Worm (Caenorhabditis elegans): Measurements from ENCODE around the gene T07E3.3.

Gene T07E3.3

DNA sequence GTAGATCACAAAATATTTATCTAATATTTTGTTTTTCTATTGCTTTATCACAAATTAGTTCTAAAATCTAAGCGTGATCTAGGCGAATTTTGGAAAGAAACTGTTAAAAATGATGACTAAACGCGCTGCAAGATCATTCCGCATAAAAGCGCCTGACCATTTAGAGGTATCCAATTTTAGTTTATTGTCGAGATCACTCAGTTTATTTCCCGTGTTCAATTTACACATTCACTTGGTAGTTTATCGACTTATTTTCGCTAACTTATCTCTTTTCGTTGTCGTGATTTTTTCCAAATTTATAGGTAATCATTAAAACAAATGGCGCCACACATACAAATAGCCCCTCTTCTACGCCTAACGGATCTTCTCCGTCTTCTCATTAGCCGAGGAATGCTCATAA is 2.7 kb downstream of the T07E3.3 start, which contains the start of gene T07E3.2:
Gene T07E3.2, plus strand, starts transcription at position 301 of the 400 bp plus-strand sequence.
- TF ChIP-seq C17E4.6 (GFP tag; IDR thresholded peaks at IDR 0.05) (no peak), egl-18 (GFP tag; IDR thresholded peaks at IDR 0.05) (no peak), mel-28 (tag; optimal IDR thresholded peaks at IDR 0.05; ENCODE audit: borderline replicate concordance) (no peak), somi-1 (GFP tag; optimal IDR thresholded peaks at IDR 0.05) (no peak), snpc-1.3 (tag; optimal IDR thresholded peaks at IDR 0.05; ENCODE audit: insufficient read depth) (no peak), mxl-1 (tag; optimal IDR thresholded peaks at IDR 0.05) (no peak), tbp1 (GFP tag; optimal IDR thresholded peaks at IDR 0.05) (no peak), mes-4 (tag; optimal IDR thresholded peaks at IDR 0.05) (no peak)

DNA sequence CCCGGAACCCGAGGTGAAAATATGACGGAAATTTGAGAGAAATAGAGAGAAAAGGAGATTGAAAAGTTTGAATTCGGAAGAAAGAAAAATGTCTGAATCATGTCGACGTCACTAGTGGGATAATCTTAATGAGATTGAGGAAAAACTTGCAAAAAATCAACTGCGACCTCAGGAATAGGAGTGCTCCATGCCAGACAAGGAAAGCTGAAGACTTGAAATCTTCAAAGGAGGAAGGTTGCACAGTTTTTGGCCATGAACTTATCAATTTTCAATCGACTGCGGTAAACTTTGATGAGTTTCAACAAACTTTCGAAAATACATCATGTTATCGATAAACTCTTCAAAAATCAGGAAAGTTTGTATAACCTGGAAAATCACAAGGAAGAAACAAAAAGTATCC is 8.7 kb downstream of the T07E3.3 start, which contains the start of gene pdf-1:
Gene pdf-1, minus strand, starts transcription at position 101 of the 400 bp plus-strand sequence.
- TF ChIP-seq hmg-20 (GFP tag; IDR thresholded peaks at IDR 0.05) (no peak), bed-2 (GFP tag; IDR thresholded peaks at IDR 0.05) (no peak), D2030.7 (GFP tag; IDR thresholded peaks at IDR 0.05) (no peak), snpc-1.1 (tag; optimal IDR thresholded peaks at IDR 0.05; ENCODE audit: insufficient read depth) (no peak), ceh-100 (GFP tag; IDR thresholded peaks at IDR 0.05) (no peak)

DNA sequence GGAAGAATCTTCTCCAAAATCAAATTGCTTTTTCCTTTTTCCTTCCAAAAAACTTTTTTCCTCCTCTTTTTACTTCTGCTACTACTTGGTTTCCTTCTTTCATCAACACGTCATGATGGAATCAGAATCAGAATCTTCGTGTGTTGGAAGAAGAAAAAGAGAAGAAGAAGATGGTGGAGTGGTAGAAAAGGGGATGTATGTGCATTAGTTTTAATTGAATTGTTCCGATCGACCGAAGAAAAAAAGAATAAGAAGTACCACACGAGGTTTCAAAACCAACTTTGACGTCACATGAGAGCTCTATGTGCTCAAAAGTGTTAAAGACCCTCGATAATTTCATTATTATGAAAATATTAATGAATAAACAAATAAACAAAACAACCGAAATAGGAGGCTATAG is 11.2 kb downstream of the T07E3.3 start:
- TF ChIP-seq ztf-3 (GFP tag; optimal IDR thresholded peaks at IDR 0.05), result no peak
- no peak for TF ChIP-seq hmg-1.2 (GFP tag; IDR thresholded peaks at IDR 0.05)
- no peak for TF ChIP-seq T07F8.4 (tag; optimal IDR thresholded peaks at IDR 0.05)
- TF ChIP-seq F57C9.4 (tag; optimal IDR thresholded peaks at IDR 0.05), result no peak
- no peak for TF ChIP-seq egl-18 (GFP tag; IDR thresholded peaks at IDR 0.05)

- TF ChIP-seq F49E8.2 (tag; optimal IDR thresholded peaks at IDR 0.05; ENCODE audit: insufficient read depth) (no peak), ceh-100 (GFP tag; IDR thresholded peaks at IDR 0.05) (no peak), unc-130 (GFP tag; optimal IDR thresholded peaks at IDR 0.05) (no peak), tlf-1 (GFP tag; optimal IDR thresholded peaks at IDR 0.05) (no peak), ceh-91 (GFP tag; IDR thresholded peaks at IDR 0.05) (no peak), sdz-38 (tag; optimal IDR thresholded peaks at IDR 0.05) (no peak), Y67H2A.10 (GFP tag; conservative IDR thresholded peaks at IDR 0.05) (no peak), hmg-20 (GFP tag; IDR thresholded peaks at IDR 0.05) (no peak), D2030.7 (GFP tag; IDR thresholded peaks at IDR 0.05) (no peak), ZK185.1 (tag; optimal IDR thresholded peaks at IDR 0.05; ENCODE audit: poor library complexity, severe bottlenecking) (no peak), B0019.2 (GFP tag; conservative IDR thresholded peaks at IDR 0.05) (no peak), F22D6.2 (tag; optimal IDR thresholded peaks at IDR 0.05) (no peak), F37B4.10 (GFP tag; IDR thresholded peaks at IDR 0.05) (no peak)
Observed at ce11 chrIII:6928725-6929124, 25.0 kb downstream of the T07E3.3 start, which contains the start of gene flap-1. flap-1 (minus strand) TSS chrIII:6928825.

- TF ChIP-seq let-526 (GFP tag; IDR thresholded peaks at IDR 0.05) (no peak), pbrm-1 (GFP tag; IDR thresholded peaks at IDR 0.05) (no peak), madf-10 (tag; optimal IDR thresholded peaks at IDR 0.05) (no peak), C17E4.6 (GFP tag; IDR thresholded peaks at IDR 0.05) (no peak), ztf-22 (GFP tag; optimal IDR thresholded peaks at IDR 0.05) (no peak), dpff-1 (tag; optimal IDR thresholded peaks at IDR 0.05) (no peak), unc-62 (GFP tag; optimal IDR thresholded peaks at IDR 0.05) (no peak), ceh-58 (GFP tag; IDR thresholded peaks at IDR 0.05) (no peak), K12H6.12 (tag; optimal IDR thresholded peaks at IDR 0.05) (no peak), unc-130 (GFP tag; optimal IDR thresholded peaks at IDR 0.05) (no peak), Y95B8A.8 (GFP tag; IDR thresholded peaks at IDR 0.05) (no peak), let-607 (tag; optimal IDR thresholded peaks at IDR 0.05) (no peak), die-1 (tag; optimal IDR thresholded peaks at IDR 0.05) (no peak), madf-6 (GFP tag; IDR thresholded peaks at IDR 0.05) (no peak; the same call in 1 of the 2 replicates), madf-8 (GFP tag; conservative IDR thresholded peaks at IDR 0.05) (no peak), F23B12.7 (tag; optimal IDR thresholded peaks at IDR 0.05; ENCODE audit: insufficient read depth) (peak; percentile 51)
Observed at ce11 chrIII:6929558-6930167, 26.0 kb downstream of the T07E3.3 start, which contains the start of gene inf-1. inf-1 (plus strand) TSS chrIII:6930134.

Data from whole organism, young adult.